Worm (Caenorhabditis elegans): ENCODE results near the gene F45E4.5.
A peak's percentile ranks its signal among the peaks of the same experiment; 100 is the strongest.

Gene F45E4.5

DNA sequence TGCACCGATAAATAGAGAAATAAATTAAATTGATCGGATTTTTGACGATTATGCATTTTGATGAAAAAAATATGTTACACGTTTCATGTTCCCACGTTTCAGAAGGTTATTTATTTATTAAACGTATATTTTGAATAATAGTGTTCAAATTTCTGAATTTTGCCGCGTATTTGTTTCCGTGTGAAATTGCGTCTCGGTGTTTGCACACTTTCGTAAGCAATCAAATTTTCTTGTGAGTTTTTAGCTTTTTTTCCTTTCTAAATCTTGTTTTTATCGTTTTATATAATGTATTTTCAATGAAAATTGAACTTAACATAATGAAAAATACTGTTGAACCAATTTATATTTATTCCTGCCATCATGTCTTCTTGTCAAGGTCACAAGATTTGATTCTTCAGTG is 3.7 kb upstream of the F45E4.5 start, which contains the start of gene F45E4.6:
Gene F45E4.6, minus strand, starts transcription at position 14 of the 400 bp plus-strand sequence.
- TF ChIP-seq lin-35 (GFP tag; optimal IDR thresholded peaks at IDR 0.05) (peak in 2 of 3 experiments; percentile 11 to 81), snpc-4 (GFP tag; optimal IDR thresholded peaks at IDR 0.05) (no peak), snpc-4 (tag; optimal IDR thresholded peaks at IDR 0.05) (peak in 2 of 4 experiments; percentile 2 to 15), efl-1 (GFP tag; optimal IDR thresholded peaks at IDR 0.05) (peak; percentile 62), madf-6 (GFP tag; IDR thresholded peaks at IDR 0.05) (peak; percentile 20; the same call in 1 of the 2 replicates), dpl-1 (GFP tag; optimal IDR thresholded peaks at IDR 0.05) (peak; percentile 63), nfya-1 (tag; optimal IDR thresholded peaks at IDR 0.05; ENCODE audit: borderline replicate concordance, insufficient read depth) (no peak), Y56A3A.18 (GFP tag; IDR thresholded peaks at IDR 0.05) (no peak), him-1 (tag; optimal IDR thresholded peaks at IDR 0.05) (peak; percentile 29), ama-1 (optimal IDR thresholded peaks at IDR 0.05) (no peak), ama-1 (GFP tag; optimal IDR thresholded peaks at IDR 0.05) (no peak), lin-54 (GFP tag; optimal IDR thresholded peaks at IDR 0.05) (peak; percentile 62), bed-2 (GFP tag; IDR thresholded peaks at IDR 0.05) (no peak)

DNA sequence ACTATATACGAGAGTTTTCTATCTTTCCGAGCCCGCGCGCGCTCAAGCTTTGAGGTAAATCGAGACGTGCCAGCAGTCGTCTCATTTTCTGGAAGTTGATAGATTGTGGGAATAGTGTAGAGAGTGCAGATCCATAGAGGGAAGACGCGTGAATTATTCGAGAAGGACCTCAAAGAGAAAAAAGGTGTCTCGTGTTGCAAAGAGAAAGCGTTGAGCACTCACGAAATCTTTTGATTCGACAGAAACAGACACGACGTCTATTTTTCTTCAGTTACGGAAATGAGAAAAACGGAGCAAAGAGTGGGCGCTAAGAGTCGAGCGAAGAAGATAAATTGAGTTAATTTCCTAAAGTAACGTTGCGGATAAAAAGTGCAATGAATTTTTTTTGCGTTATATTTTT is 5.0 kb downstream of the F45E4.5 start:
- TF ChIP-seq sptf-2 (GFP tag; optimal IDR thresholded peaks at IDR 0.05) (no peak), ceh-40 (GFP tag; IDR thresholded peaks at IDR 0.05) (no peak), F33H1.4 (GFP tag; IDR thresholded peaks at IDR 0.05) (no peak)

ce11 chrIV:7623078-7623477 is 5.8 kb downstream of the F45E4.5 start:
- TF ChIP-seq F57A8.1 (GFP tag; optimal IDR thresholded peaks at IDR 0.05) (no peak), mel-28 (tag; optimal IDR thresholded peaks at IDR 0.05; ENCODE audit: borderline replicate concordance) (no peak), let-526 (GFP tag; IDR thresholded peaks at IDR 0.05) (no peak), bed-2 (GFP tag; IDR thresholded peaks at IDR 0.05) (no peak), B0035.1 (tag; optimal IDR thresholded peaks at IDR 0.05) (no peak), snpc-4 (GFP tag; optimal IDR thresholded peaks at IDR 0.05) (no peak), snpc-4 (tag; optimal IDR thresholded peaks at IDR 0.05) (no peak), ama-1 (optimal IDR thresholded peaks at IDR 0.05) (no peak), ama-1 (GFP tag; optimal IDR thresholded peaks at IDR 0.05) (no peak)

DNA sequence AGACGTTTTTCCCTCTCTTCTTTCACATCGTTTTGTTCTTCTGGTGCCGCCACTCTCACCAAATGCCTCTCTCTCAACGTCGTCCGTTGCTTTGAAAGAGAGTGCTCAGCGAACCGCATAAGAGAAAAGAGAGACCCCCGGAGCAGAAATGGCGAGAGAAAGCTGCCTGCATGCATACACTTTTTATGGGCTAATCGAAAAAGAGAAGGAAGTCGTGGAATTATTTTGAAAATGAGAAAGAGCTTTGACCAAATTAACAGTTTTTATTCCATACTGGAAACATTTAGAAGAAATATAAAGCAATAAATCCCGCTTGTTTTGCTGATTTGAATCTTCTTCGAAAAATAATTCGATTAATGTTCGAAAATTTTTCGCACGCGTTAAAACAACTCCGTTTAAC is 8.4 kb downstream of the F45E4.5 start:
- TF ChIP-seq ceh-40 (GFP tag; IDR thresholded peaks at IDR 0.05), result no peak
- TF ChIP-seq let-607 (tag; optimal IDR thresholded peaks at IDR 0.05), result no peak
- no peak for TF ChIP-seq hrde-1 (tag; optimal IDR thresholded peaks at IDR 0.05; ENCODE audit: borderline replicate concordance)
- TF ChIP-seq ceh-27 (GFP tag; optimal IDR thresholded peaks at IDR 0.05), result no peak
- no peak for TF ChIP-seq ZK185.1 (tag; optimal IDR thresholded peaks at IDR 0.05; ENCODE audit: poor library complexity, severe bottlenecking)
- TF ChIP-seq B0336.3 (GFP tag; IDR thresholded peaks at IDR 0.05), result no peak
- no peak for TF ChIP-seq mcd-1 (GFP tag; IDR thresholded peaks at IDR 0.05)
- no peak for TF ChIP-seq madf-10 (tag; optimal IDR thresholded peaks at IDR 0.05)
- no peak for TF ChIP-seq nhr-80 (tag; optimal IDR thresholded peaks at IDR 0.05)
- no peak for TF ChIP-seq tbp1 (GFP tag; optimal IDR thresholded peaks at IDR 0.05)

- TF ChIP-seq hmg-1.2 (GFP tag; IDR thresholded peaks at IDR 0.05), result peak; percentile 35; the same call in 1 of the 2 replicates
- no peak for TF ChIP-seq rcor-1 (GFP tag; IDR thresholded peaks at IDR 0.05)
- TF ChIP-seq mcd-1 (GFP tag; IDR thresholded peaks at IDR 0.05), result peak; percentile 33; the same call in 1 of the 2 replicates
- TF ChIP-seq lag-1 (GFP tag; IDR thresholded peaks at IDR 0.05), result no peak
- 0 out of 2 replicates have a peak, but pooled peaks have one; percentile 13 for TF ChIP-seq K11D2.4 (GFP tag; IDR thresholded peaks at IDR 0.05)
- no peak for TF ChIP-seq ztf-22 (GFP tag; optimal IDR thresholded peaks at IDR 0.05)
- no peak for TF ChIP-seq snpc-1.1 (tag; optimal IDR thresholded peaks at IDR 0.05; ENCODE audit: insufficient read depth)
- TF ChIP-seq ztf-3 (GFP tag; optimal IDR thresholded peaks at IDR 0.05), result no peak
- peak; percentile 76; the same call in 1 of the 2 replicates for TF ChIP-seq egrh-3 (GFP tag; IDR thresholded peaks at IDR 0.05)
- TF ChIP-seq nhr-90 (tag; optimal IDR thresholded peaks at IDR 0.05), result no peak
- no peak for TF ChIP-seq cebp-1 (GFP tag; IDR thresholded peaks at IDR 0.05)
- no peak for TF ChIP-seq cebp-1 (tag; optimal IDR thresholded peaks at IDR 0.05)
- TF ChIP-seq K12H6.12 (tag; optimal IDR thresholded peaks at IDR 0.05), result peak; percentile 3
- no peak for TF ChIP-seq lsl-1 (GFP tag; optimal IDR thresholded peaks at IDR 0.05)
- no peak for TF ChIP-seq nfyb-1 (GFP tag; IDR thresholded peaks at IDR 0.05)
Measured at ce11 chrIV:7619261-7619660, 9.6 kb downstream of the F45E4.5 start.
